Worm (Caenorhabditis elegans) whole organism, L4 larva: ENCODE data around the gene srsx-33.

Experiments used
- Y48G9A.11 ChIP-seq: fragments of 200-800 bp; sonication (Bioruptor generic); IDR thresholded peaks from 2 replicates; pipeline ENCODE4 v1.3.6; 2022; ENCODE audit warnings: missing genetic modification reagents, missing genetic modification characterization, missing compliant biosample characterization
- ceh-20 ChIP-seq: fragments of 200-800 bp; sonication (Bioruptor generic); IDR thresholded peaks from 2 replicates; pipeline ENCODE4 v1.3.6; 2022; ENCODE audit warnings: missing genetic modification reagents, missing genetic modification characterization, missing compliant biosample characterization
- daf-8 ChIP-seq: fragments of 200-800 bp; sonication (Bioruptor generic); IDR thresholded peaks from 2 replicates; pipeline ENCODE4 v1.3.6; 2022; ENCODE audit warnings: missing genetic modification characterization, missing compliant biosample characterization
- dmd-6 ChIP-seq: fragments of 200-800 bp; sonication (Bioruptor generic); IDR thresholded peaks from 2 replicates; pipeline ENCODE4 v1.3.6; 2022; ENCODE audit warnings: missing genetic modification reagents, missing genetic modification characterization, missing compliant biosample characterization
- nhr-11 ChIP-seq: fragments of 150-350 bp; optimal IDR thresholded peaks from 2 replicates; lab custom pipeline; 2014; ENCODE audit warnings: missing biosample characterization, missing genetic modification characterization
- php-3 ChIP-seq: fragments of 200-800 bp; sonication (Bioruptor generic); IDR thresholded peaks from 2 replicates; pipeline ENCODE4 v1.3.6; 2022; ENCODE audit warnings: missing genetic modification reagents, missing genetic modification characterization, missing compliant biosample characterization

DNA sequence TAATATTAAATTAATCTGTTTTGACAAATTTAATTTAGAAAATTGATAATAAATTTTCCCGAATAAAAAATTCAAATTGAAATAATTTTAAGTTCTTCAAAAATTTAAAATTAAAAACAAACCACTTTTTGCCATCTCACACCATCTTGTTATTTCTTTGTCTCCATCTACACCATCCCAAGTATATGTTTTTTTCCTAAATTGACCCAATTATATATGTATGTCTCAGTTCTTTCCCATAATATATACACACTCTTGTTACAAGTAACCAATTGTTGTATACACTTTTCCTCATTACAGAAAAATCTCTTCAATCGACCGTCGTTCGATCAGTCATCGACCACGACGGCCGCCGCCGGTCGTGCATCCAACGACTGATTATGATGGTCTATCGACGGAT is 29.9 kb upstream of the srsx-33 start, which contains the start of gene gly-20:
- TF ChIP-seq nhr-11 (no peak), ceh-20 (GFP tag; lab: Robert Waterston, UW) (no peak), php-3 (GFP tag; lab: Robert Waterston, UW) (no peak), dmd-6 (GFP tag; lab: Robert Waterston, UW) (no peak), Y48G9A.11 (GFP tag; lab: Robert Waterston, UW) (no peak), daf-8 (GFP tag; lab: Robert Waterston, UW) (no peak)
